Fruit fly (Drosophila melanogaster) whole organism, embryonic: Measurements from ENCODE around the gene 5-HT2B.

Source experiments
- CG10462 ChIP-seq: fragments of 200-800 bp; sonication (Bioruptor generic); optimal IDR thresholded peaks from 2 replicates; lab custom pipeline; 2016; ENCODE audit warnings: missing biosample characterization, missing genetic modification characterization
- CG11695 ChIP-seq: fragments of 200-800 bp; sonication (Bioruptor generic); IDR thresholded peaks from 3 replicates; pipeline ENCODE4 v1.3.6; 2022; ENCODE audit warnings: missing biosample characterization, missing genetic modification characterization
- CG12104 ChIP-seq: fragments of 200-800 bp; sonication (Bioruptor generic); optimal IDR thresholded peaks from 3 replicates; lab custom pipeline; 2016; ENCODE audit warnings: missing biosample characterization, missing genetic modification characterization
- CG14441 ChIP-seq: fragments of 200-800 bp; sonication (Bioruptor generic); IDR thresholded peaks from 2 replicates; pipeline ENCODE4 v1.3.6; 2022; ENCODE audit warnings: missing biosample characterization, missing genetic modification characterization
- CG17361 ChIP-seq: fragments of 200-800 bp; sonication (Bioruptor generic); IDR thresholded peaks from 3 replicates; pipeline ENCODE4 v1.3.6; 2022; ENCODE audit warnings: missing biosample characterization, missing genetic modification characterization
- CG17612 ChIP-seq: fragments of 200-800 bp; sonication (Bioruptor generic); IDR thresholded peaks from 2 replicates; pipeline ENCODE4 v1.3.6; 2022; ENCODE audit warnings: missing biosample characterization, missing genetic modification characterization
- CG17802 ChIP-seq: fragments of 200-800 bp; sonication (Bioruptor generic); optimal IDR thresholded peaks from 2 replicates; lab custom pipeline; 2018; ENCODE audit warnings: missing biosample characterization, mild to moderate bottlenecking, missing genetic modification characterization, moderate library complexity
- CG30020 ChIP-seq: fragments of 200-800 bp; optimal IDR thresholded peaks from 2 replicates; lab custom pipeline; 2019; ENCODE audit warnings: missing biosample characterization, mild to moderate bottlenecking, missing genetic modification characterization, moderate library complexity
- CG32767 ChIP-seq: fragments of 200-800 bp; sonication (Bioruptor generic); IDR thresholded peaks from 2 replicates; pipeline ENCODE4 v1.3.6; 2022; ENCODE audit warnings: missing biosample characterization, missing genetic modification characterization
- CG33557 ChIP-seq: fragments of 200-800 bp; sonication (Bioruptor generic); optimal IDR thresholded peaks from 2 replicates; lab custom pipeline; 2019; ENCODE audit warnings: missing biosample characterization, mild to moderate bottlenecking, missing genetic modification characterization, moderate library complexity
- CG4404 ChIP-seq: fragments of 200-800 bp; sonication (Bioruptor generic); IDR thresholded peaks from 2 replicates; pipeline ENCODE4 v1.3.6; 2022; ENCODE audit warnings: missing biosample characterization, missing genetic modification characterization
- CG4730 ChIP-seq: fragments of 200-800 bp; sonication (Bioruptor generic); IDR thresholded peaks from 2 replicates; pipeline ENCODE4 v1.3.6; 2022; ENCODE audit warnings: missing biosample characterization, missing genetic modification characterization
- CG8089 ChIP-seq: fragments of 200-800 bp; sonication (Bioruptor generic); optimal IDR thresholded peaks from 3 replicates; lab custom pipeline; 2016; ENCODE audit warnings: missing biosample characterization, missing genetic modification characterization
- CG8478 ChIP-seq: fragments of >200 bp; optimal IDR thresholded peaks from 2 replicates; lab custom pipeline; 2018
- CG8944 ChIP-seq: fragments of 200-800 bp; sonication (Bioruptor generic); optimal IDR thresholded peaks from 3 replicates; lab custom pipeline; 2016; ENCODE audit warnings: missing biosample characterization, missing genetic modification characterization
- CHES-1-like ChIP-seq: fragments of 200-800 bp; sonication (Bioruptor generic); optimal IDR thresholded peaks from 2 replicates; lab custom pipeline; 2016; ENCODE audit warnings: missing biosample characterization, missing genetic modification characterization
- Dbx ChIP-seq: fragments of 200-800 bp; sonication (Bioruptor generic); IDR thresholded peaks from 3 replicates; pipeline ENCODE4 v1.3.6; 2022; ENCODE audit warnings: missing biosample characterization, missing genetic modification characterization
- Dek ChIP-seq: fragments of 200-800 bp; sonication (Bioruptor generic); optimal IDR thresholded peaks from 3 replicates; lab custom pipeline; 2019; ENCODE audit warnings: missing biosample characterization, mild to moderate bottlenecking, missing genetic modification characterization, moderate library complexity
- Dll ChIP-seq: fragments of 200-800 bp; sonication (Bioruptor generic); IDR thresholded peaks from 4 replicates; pipeline ENCODE4 v1.3.6; 2022; ENCODE audit warnings: missing biosample characterization, missing genetic modification characterization; ENCODE audit not compliant: partially characterized antibody
- Eip74EF ChIP-seq, 2 experiments: fragments of 200-800 bp in 1 of 2; fragments of >200 bp in 1 of 2; sonication (Bioruptor generic) in 1 of 2; optimal IDR thresholded peaks; 2 replicates each; lab custom pipeline; 2017 to 2019; ENCODE audit warnings: missing biosample characterization in 2 of 2, missing genetic modification characterization in 2 of 2, mild to moderate bottlenecking in 1 of 2, moderate library complexity in 1 of 2
- Ets97D ChIP-seq: fragments of 200-800 bp; sonication (Bioruptor generic); optimal IDR thresholded peaks from 3 replicates; lab custom pipeline; 2016; ENCODE audit warnings: missing biosample characterization, missing genetic modification characterization
- H15 ChIP-seq: fragments of 200-800 bp; sonication (Bioruptor generic); IDR thresholded peaks from 3 replicates; pipeline ENCODE4 v1.3.6; 2022; ENCODE audit warnings: missing biosample characterization, missing genetic modification characterization
- HLH4C ChIP-seq: fragments of 200-800 bp; sonication (Bioruptor generic); IDR thresholded peaks from 3 replicates; pipeline ENCODE4 v1.3.6; 2022; ENCODE audit warnings: missing biosample characterization, missing genetic modification characterization; ENCODE audit not compliant: partially characterized antibody
- HLHmδ ChIP-seq: fragments of 200-800 bp; sonication (Bioruptor generic); optimal IDR thresholded peaks from 2 replicates; lab custom pipeline; 2018; ENCODE audit warnings: missing biosample characterization, mild to moderate bottlenecking, missing genetic modification characterization, moderate library complexity
- HmgZ ChIP-seq: fragments of 200-800 bp; sonication (Bioruptor generic); optimal IDR thresholded peaks from 2 replicates; lab custom pipeline; 2018; ENCODE audit warnings: missing biosample characterization, mild to moderate bottlenecking, missing genetic modification characterization
- Jarid2 ChIP-seq: fragments of 200-800 bp; sonication (Bioruptor generic); optimal IDR thresholded peaks from 3 replicates; lab custom pipeline; 2017; ENCODE audit warnings: mild to moderate bottlenecking, missing biosample characterization, missing genetic modification reagents, missing genetic modification characterization
- Nf-YC ChIP-seq: fragments of 200-800 bp; optimal IDR thresholded peaks from 3 replicates; lab custom pipeline; 2019; ENCODE audit warnings: missing biosample characterization, mild to moderate bottlenecking, missing genetic modification characterization, moderate library complexity
- NfI ChIP-seq: fragments of 200-800 bp; sonication (Bioruptor generic); optimal IDR thresholded peaks from 3 replicates; lab custom pipeline; 2018; ENCODE audit warnings: missing biosample characterization, mild to moderate bottlenecking, missing genetic modification characterization, moderate library complexity
- Oaz ChIP-seq: fragments of 200-800 bp; sonication (Bioruptor generic); IDR thresholded peaks from 2 replicates; pipeline ENCODE4 v1.3.6; 2022; ENCODE audit warnings: missing biosample characterization, missing genetic modification characterization
- Sry-β ChIP-seq: fragments of 200-800 bp; sonication (Bioruptor generic); optimal IDR thresholded peaks from 2 replicates; lab custom pipeline; 2018; ENCODE audit warnings: missing biosample characterization, mild to moderate bottlenecking, missing genetic modification characterization, moderate library complexity
- TFAM ChIP-seq: fragments of 200-800 bp; sonication (Bioruptor generic); optimal IDR thresholded peaks from 2 replicates; lab custom pipeline; 2017; ENCODE audit warnings: missing biosample characterization, missing genetic modification characterization, inconsistent platforms
- ab ChIP-seq: fragments of 200-800 bp; sonication (Bioruptor generic); optimal IDR thresholded peaks from 2 replicates; lab custom pipeline; 2016; ENCODE audit warnings: missing biosample characterization, missing genetic modification characterization
- ase ChIP-seq: fragments of 200-800 bp; sonication (Bioruptor generic); IDR thresholded peaks from 3 replicates; pipeline ENCODE4 v1.3.6; 2022; ENCODE audit warnings: missing biosample characterization, missing genetic modification characterization
- bigmax ChIP-seq: fragments of 200-800 bp; sonication (Bioruptor generic); optimal IDR thresholded peaks from 2 replicates; lab custom pipeline; 2018; ENCODE audit warnings: missing biosample characterization, mild to moderate bottlenecking, missing genetic modification characterization
- chif ChIP-seq, 2 experiments: fragments of 200-800 bp; sonication (Bioruptor generic); optimal IDR thresholded peaks; 3 replicates each; lab custom pipeline; 2016; ENCODE audit warnings: missing biosample characterization in 2 of 2, missing genetic modification characterization in 2 of 2
- chinmo ChIP-seq: fragments of 200-800 bp; sonication (Bioruptor generic); IDR thresholded peaks from 4 replicates; pipeline ENCODE4 v1.3.6; 2022; ENCODE audit warnings: missing biosample characterization, missing genetic modification characterization; ENCODE audit not compliant: partially characterized antibody
- corto ChIP-seq: fragments of 200-800 bp; sonication (Bioruptor generic); optimal IDR thresholded peaks from 2 replicates; lab custom pipeline; 2016; ENCODE audit warnings: missing biosample characterization, mild to moderate bottlenecking, missing genetic modification characterization, moderate library complexity
- her ChIP-seq: fragments of 200-800 bp; sonication (Bioruptor generic); optimal IDR thresholded peaks from 2 replicates; lab custom pipeline; 2016; ENCODE audit warnings: missing biosample characterization, missing genetic modification characterization
- insv ChIP-seq, 2 experiments: fragments of 200-800 bp; sonication (Bioruptor generic); optimal IDR thresholded peaks; 3 replicates each; lab custom pipeline; 2016 to 2018; ENCODE audit warnings: missing biosample characterization in 2 of 2, missing genetic modification characterization in 2 of 2
- lola ChIP-seq, 3 experiments: fragments of >200 bp in 2 of 3; fragments of 200-800 bp in 1 of 3; sonication (Bioruptor generic) in 1 of 3; optimal IDR thresholded peaks; 2 replicates each; lab custom pipeline; 2017 to 2019; ENCODE audit warnings: missing biosample characterization in 3 of 3, missing genetic modification characterization in 3 of 3, mild to moderate bottlenecking in 1 of 3, moderate library complexity in 1 of 3
- odd ChIP-seq: fragments of 200-800 bp; sonication (Bioruptor generic); optimal IDR thresholded peaks from 2 replicates; lab custom pipeline; 2017; ENCODE audit warnings: missing biosample characterization, mild to moderate bottlenecking, missing genetic modification characterization
- pho ChIP-seq: fragments of 200-800 bp; sonication (Bioruptor generic); optimal IDR thresholded peaks from 2 replicates; lab custom pipeline; 2016; ENCODE audit warnings: missing biosample characterization, missing genetic modification characterization
- pzg ChIP-seq: fragments of 200-800 bp; sonication (Bioruptor generic); optimal IDR thresholded peaks from 3 replicates; lab custom pipeline; 2018; ENCODE audit warnings: missing biosample characterization, mild to moderate bottlenecking, missing genetic modification characterization, moderate library complexity
- ssp ChIP-seq: fragments of 200-800 bp; sonication (Bioruptor generic); IDR thresholded peaks from 2 replicates; pipeline ENCODE4 v1.3.6; 2022; ENCODE audit warnings: missing biosample characterization, missing genetic modification characterization
- tna ChIP-seq: fragments of 200-800 bp; sonication (Bioruptor generic); IDR thresholded peaks from 2 replicates; pipeline ENCODE4 v1.3.6; 2022; ENCODE audit warnings: missing biosample characterization, missing genetic modification characterization; ENCODE audit not compliant: partially characterized antibody
- tx ChIP-seq: fragments of 200-800 bp; sonication (Bioruptor generic); optimal IDR thresholded peaks from 2 replicates; lab custom pipeline; 2016; ENCODE audit warnings: missing biosample characterization, missing genetic modification characterization
- vnd ChIP-seq: fragments of 200-800 bp; sonication (Bioruptor generic); IDR thresholded peaks from 3 replicates; pipeline ENCODE4 v1.3.6; 2022; ENCODE audit warnings: missing biosample characterization, missing genetic modification characterization; ENCODE audit not compliant: partially characterized antibody
- yki ChIP-seq: fragments of >200 bp; optimal IDR thresholded peaks from 3 replicates; lab custom pipeline; 2018
- zf30C ChIP-seq: fragments of 200-800 bp; sonication (Bioruptor generic); optimal IDR thresholded peaks from 3 replicates; lab custom pipeline; 2018; ENCODE audit warnings: missing biosample characterization, mild to moderate bottlenecking, missing genetic modification characterization

5-HT2B gene

dm6 chr3R:8669029-8669707 lies 91.2 kb downstream of the 5-HT2B start (continued):
- TF ChIP-seq TFAM: peak; percentile 87
- TF ChIP-seq tx: peak; percentile 96
- TF ChIP-seq CG8944: peak; percentile 95
- TF ChIP-seq tna (GFP tag; lab: Robert Waterston, UW): no peak; the same call in none of the 2 replicates
- TF ChIP-seq yki (lab: Kevin White, UChicago): peak; percentile 58
- peak; percentile 95 for TF ChIP-seq H15
- TF ChIP-seq chinmo (GFP tag; lab: Robert Waterston, UW): 0 out of 4 replicates have a peak, but pooled peaks have one; percentile 77
- peak; percentile 98 for TF ChIP-seq odd
- TF ChIP-seq ase (GFP tag; lab: Robert Waterston, UW): peak; percentile 96
- TF ChIP-seq Oaz (GFP tag; lab: Robert Waterston, UW): peak; percentile 88
- TF ChIP-seq Dbx (GFP tag; lab: Robert Waterston, UW): peak; percentile 96
- peak; percentile 98 for TF ChIP-seq Dek
- peak; percentile 94 for TF ChIP-seq CG33557 (GFP tag; lab: Kevin White, UChicago)
- peak; percentile 92 for TF ChIP-seq Ets97D (GFP tag; lab: Kevin White, UChicago)
- peak; percentile 72; the same call in 2 of the 4 replicates for TF ChIP-seq Dll (GFP tag; lab: Robert Waterston, UW)
- TF ChIP-seq CG4404 (GFP tag; lab: Robert Waterston, UW): peak; percentile 88
- no peak for TF ChIP-seq CG8478 (lab: Kevin White, UChicago)
- peak; percentile 89 for TF ChIP-seq CG4730
- peak; percentile 91 for TF ChIP-seq ab (GFP tag; lab: Kevin White, UChicago)
- TF ChIP-seq CG17612 (GFP tag; lab: Robert Waterston, UW): peak; percentile 90
- TF ChIP-seq her (GFP tag; lab: Kevin White, UChicago): peak; percentile 95
- TF ChIP-seq HLHmδ (GFP tag; lab: Kevin White, UChicago): peak; percentile 60
- peak; percentile 96 for TF ChIP-seq CHES-1-like (GFP tag; lab: Kevin White, UChicago)
- peak; percentile 95 for TF ChIP-seq CG10462 (GFP tag; lab: Kevin White, UChicago)
- peak; percentile 95 to 98 for TF ChIP-seq chif (GFP tag; optimal IDR thresholded peaks at IDR 0.05; lab: Kevin White, UChicago)
- peak; percentile 98 for TF ChIP-seq CG11695 (GFP tag; lab: Robert Waterston, UW)
- peak; percentile 97 for TF ChIP-seq CG32767 (GFP tag; lab: Robert Waterston, UW)
- TF ChIP-seq CG17361: peak; percentile 93
- TF ChIP-seq ssp (GFP tag; lab: Robert Waterston, UW): peak; percentile 85
- peak; percentile 95 for TF ChIP-seq CG8089
- TF ChIP-seq Sry-β (GFP tag; lab: Kevin White, UChicago): peak; percentile 74
- peak; percentile 97 for TF ChIP-seq NfI (GFP tag; lab: Kevin White, UChicago)
- TF ChIP-seq CG12104 (GFP tag; lab: Kevin White, UChicago): peak; percentile 96
- TF ChIP-seq pzg (GFP tag; lab: Kevin White, UChicago): peak; percentile 66
- peak; percentile 45 for TF ChIP-seq zf30C (GFP tag; lab: Kevin White, UChicago)
- peak; percentile 98 for TF ChIP-seq corto (GFP tag; lab: Kevin White, UChicago)
- TF ChIP-seq Nf-YC (tag; lab: Kevin White, UChicago): peak; percentile 90
- TF ChIP-seq HmgZ (tag; lab: Kevin White, UChicago): peak; percentile 99
- peak; percentile 81 for TF ChIP-seq CG30020 (tag; lab: Kevin White, UChicago)
- peak in 1 of 3 experiments; percentile 96 for TF ChIP-seq lola (GFP tag; optimal IDR thresholded peaks at IDR 0.05; lab: Kevin White, UChicago)
- TF ChIP-seq bigmax: peak; percentile 85
- TF ChIP-seq pho (GFP tag; lab: Kevin White, UChicago): peak; percentile 97
- TF ChIP-seq HLH4C: peak; percentile 60; the same call in 2 of the 3 replicates
- TF ChIP-seq CG17802 (tag; lab: Kevin White, UChicago): peak; percentile 87
- peak; percentile 37 for TF ChIP-seq vnd (GFP tag; lab: Robert Waterston, UW)
- peak; percentile 95 for TF ChIP-seq CG14441
- peak; percentile 85 for TF ChIP-seq Jarid2
- TF ChIP-seq Eip74EF (GFP tag; optimal IDR thresholded peaks at IDR 0.05; lab: Kevin White, UChicago): peak in 1 of 2 experiments; percentile 98
- peak; percentile 53 to 81 for TF ChIP-seq insv (GFP tag; optimal IDR thresholded peaks at IDR 0.05; lab: Kevin White, UChicago)
